Fruit fly (Drosophila melanogaster): Measurements from ENCODE around the gene Acox3.

Acox3 gene

dm6 chr2L:6473076-6474037, 25.2 kb upstream of the Acox3 start, which contains the start of gene mmy:
TSS of gene mmy (minus strand) at chr2L:6473904.
- TF ChIP-seq achi (GFP tag; optimal IDR thresholded peaks at IDR 0.05): peak; percentile 69
- TF ChIP-seq net (GFP tag; optimal IDR thresholded peaks at IDR 0.05): peak; percentile 67
- TF ChIP-seq CG10631 (GFP tag; optimal IDR thresholded peaks at IDR 0.05): peak; percentile 67
- TF ChIP-seq svp (GFP tag): peak; percentile 72
- peak; percentile 72 for TF ChIP-seq CG3032 (tag; optimal IDR thresholded peaks at IDR 0.05)
- TF ChIP-seq CG6854 (GFP tag; optimal IDR thresholded peaks at IDR 0.05): peak; percentile 50
- peak; percentile 7 for TF ChIP-seq Eip75B (GFP tag; optimal IDR thresholded peaks at IDR 0.05)
- peak; percentile 82 for TF ChIP-seq Eip78C (GFP tag)
- TF ChIP-seq Ets21C (GFP tag; optimal IDR thresholded peaks at IDR 0.05): no peak
- TF ChIP-seq Hr4 (GFP tag; optimal IDR thresholded peaks at IDR 0.05): peak; percentile 52
- peak; percentile 43; the same call in 1 of the 2 replicates for TF ChIP-seq Gug (GFP tag; IDR thresholded peaks at IDR 0.05)
- TF ChIP-seq dsx (GFP tag; optimal IDR thresholded peaks at IDR 0.05; ENCODE audit: poor library complexity, severe bottlenecking): peak; percentile 72
- TF ChIP-seq CG4318 (GFP tag; optimal IDR thresholded peaks at IDR 0.05): peak; percentile 74
- peak; percentile 80 for TF ChIP-seq CG8119 (GFP tag; IDR thresholded peaks at IDR 0.05)
- peak; percentile 85; the same call in 2 of the 3 replicates for TF ChIP-seq eg (GFP tag; IDR thresholded peaks at IDR 0.05)
- TF ChIP-seq acj6 (GFP tag; optimal IDR thresholded peaks at IDR 0.05): peak; percentile 67
- TF ChIP-seq CG34406 (GFP tag; optimal IDR thresholded peaks at IDR 0.05): peak; percentile 63
- TF ChIP-seq fd59A (GFP tag; optimal IDR thresholded peaks at IDR 0.05): peak; percentile 69
- peak; percentile 34 for TF ChIP-seq Smox (GFP tag; optimal IDR thresholded peaks at IDR 0.05)
- TF ChIP-seq dac (GFP tag; optimal IDR thresholded peaks at IDR 0.05): peak; percentile 55
- TF ChIP-seq CG6808 (GFP tag; optimal IDR thresholded peaks at IDR 0.05): peak; percentile 72
- peak; percentile 69 for TF ChIP-seq OdsH (GFP tag; optimal IDR thresholded peaks at IDR 0.05)
- peak; percentile 17 for TF ChIP-seq Sox14 (GFP tag; optimal IDR thresholded peaks at IDR 0.05)
- peak; percentile 46 for TF ChIP-seq CG7368 (GFP tag; optimal IDR thresholded peaks at IDR 0.05)
- TF ChIP-seq CG6276 (GFP tag; optimal IDR thresholded peaks at IDR 0.05): peak; percentile 81
- TF ChIP-seq CG15336 (GFP tag; IDR thresholded peaks at IDR 0.05): peak; percentile 81
- no peak for TF ChIP-seq fd85E (GFP tag; optimal IDR thresholded peaks at IDR 0.05)
- peak; percentile 59 for TF ChIP-seq CG16779 (tag; optimal IDR thresholded peaks at IDR 0.05)
- peak; percentile 64 for TF ChIP-seq CG9139 (GFP tag; optimal IDR thresholded peaks at IDR 0.05)
- TF ChIP-seq CG6163 (GFP tag; IDR thresholded peaks at IDR 0.05): peak; percentile 77
- no peak for TF ChIP-seq Met (GFP tag; optimal IDR thresholded peaks at IDR 0.05)
- TF ChIP-seq pdm3 (GFP tag; optimal IDR thresholded peaks at IDR 0.05): peak; percentile 42
- peak; percentile 22 for TF ChIP-seq Sox15 (GFP tag; optimal IDR thresholded peaks at IDR 0.05)
- TF ChIP-seq CG10669 (GFP tag; optimal IDR thresholded peaks at IDR 0.05): peak; percentile 27
- peak; percentile 67 for TF ChIP-seq spab (GFP tag; optimal IDR thresholded peaks at IDR 0.05)
- TF ChIP-seq cyc (GFP tag; optimal IDR thresholded peaks at IDR 0.05): peak; percentile 10
- peak; percentile 63 for TF ChIP-seq CG8632 (GFP tag; optimal IDR thresholded peaks at IDR 0.05)
- TF ChIP-seq Ets96B (tag; optimal IDR thresholded peaks at IDR 0.05): peak; percentile 82
- peak; percentile 9 for TF ChIP-seq Hr39 (GFP tag; optimal IDR thresholded peaks at IDR 0.05)
- TF ChIP-seq CG32006 (GFP tag; optimal IDR thresholded peaks at IDR 0.05): peak; percentile 84
- TF ChIP-seq Sox102F (GFP tag; optimal IDR thresholded peaks at IDR 0.05): peak; percentile 37
- peak; percentile 53 for TF ChIP-seq vri (GFP tag; optimal IDR thresholded peaks at IDR 0.05)
- peak; percentile 22 to 68 for TF ChIP-seq salr (GFP tag; optimal IDR thresholded peaks at IDR 0.05)
- TF ChIP-seq Blimp-1 (GFP tag; optimal IDR thresholded peaks at IDR 0.05): no peak
- TF ChIP-seq ss (GFP tag; optimal IDR thresholded peaks at IDR 0.05): peak; percentile 75 to 81
- TF ChIP-seq CG31627 (GFP tag; optimal IDR thresholded peaks at IDR 0.05): no peak
- TF ChIP-seq fkh (GFP tag; optimal IDR thresholded peaks at IDR 0.05): peak; percentile 96
- peak; percentile 66 for TF ChIP-seq CG3919 (GFP tag; optimal IDR thresholded peaks at IDR 0.05)
- peak; percentile 51 for TF ChIP-seq CG1621 (tag; optimal IDR thresholded peaks at IDR 0.05)
